Fruit fly (Drosophila melanogaster): ENCODE measurements around the gene Usp12-46.

DNA sequence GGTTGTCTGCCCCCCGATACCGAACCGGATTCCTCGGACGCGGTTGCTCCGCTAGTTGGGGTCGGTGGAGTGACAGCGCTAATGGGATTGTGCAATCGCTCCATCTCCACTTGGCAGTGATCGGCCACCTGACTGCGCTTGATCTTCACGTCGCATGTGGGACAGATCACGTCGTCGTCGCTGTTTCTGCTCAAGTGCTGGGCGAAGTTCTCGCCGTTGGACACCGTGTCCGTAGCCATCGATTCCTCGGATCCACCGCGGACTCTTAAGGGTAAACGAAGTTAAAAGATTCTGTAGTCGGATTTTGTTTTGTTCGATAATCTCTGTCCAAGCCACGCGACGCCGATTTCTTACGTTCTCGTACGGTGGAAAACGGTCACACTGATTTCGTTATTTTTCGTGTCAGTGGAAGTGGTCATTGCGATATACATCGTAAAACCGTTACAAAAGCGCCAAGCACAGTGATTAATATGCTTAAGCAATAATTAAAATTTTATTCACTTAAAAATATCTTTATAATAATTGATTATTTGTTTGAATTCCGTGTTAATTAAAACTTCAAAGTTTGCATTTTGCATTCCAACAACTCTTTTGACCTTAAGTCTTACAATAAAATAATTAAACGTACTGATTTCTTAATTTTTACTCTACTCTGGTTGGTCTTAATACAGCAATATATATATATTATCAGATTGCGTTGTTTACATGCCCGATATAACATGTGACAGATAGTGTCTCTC, 24.5 kb upstream of the Usp12-46 start, which contains the start of gene RNF220:
- TF ChIP-seq usp (GFP tag; optimal IDR thresholded peaks at IDR 0.05) (no peak), psq (optimal IDR thresholded peaks at IDR 0.05) (no peak), CG8478 (optimal IDR thresholded peaks at IDR 0.05) (no peak), pan (optimal IDR thresholded peaks at IDR 0.05) (no peak)
